Fruit fly (Drosophila melanogaster): ENCODE measurements around the gene Cpr76Bd.

The Cpr76Bd gene

dm6 chr3L:19504719-19505118, 27.8 kb upstream of the Cpr76Bd start (continued):
- peak; percentile 14 for TF ChIP-seq Asciz (GFP tag; optimal IDR thresholded peaks at IDR 0.05)
- peak; percentile 6 for TF ChIP-seq CG2120 (GFP tag; optimal IDR thresholded peaks at IDR 0.05)
- peak; percentile 22 for TF ChIP-seq CG15514 (GFP tag; optimal IDR thresholded peaks at IDR 0.05)
- no peak for TF ChIP-seq CG30431 (GFP tag; optimal IDR thresholded peaks at IDR 0.05)
- TF ChIP-seq CG10209 (GFP tag; optimal IDR thresholded peaks at IDR 0.05) = peak; percentile 23
- TF ChIP-seq jing (GFP tag; optimal IDR thresholded peaks at IDR 0.05) = no peak
- no peak for TF ChIP-seq CG12236 (GFP tag; optimal IDR thresholded peaks at IDR 0.05)
- TF ChIP-seq CG7963 (GFP tag; IDR thresholded peaks at IDR 0.05; ENCODE audit: partially characterized antibody) = no peak
- TF ChIP-seq croc (GFP tag; conservative IDR thresholded peaks at IDR 0.05) = no peak
- TF ChIP-seq CG33213 (GFP tag; optimal IDR thresholded peaks at IDR 0.05) = no peak
- no peak for TF ChIP-seq nerfin-1 (tag; optimal IDR thresholded peaks at IDR 0.05)
- TF ChIP-seq Fer3 (tag; optimal IDR thresholded peaks at IDR 0.05) = no peak
- peak; percentile 38 for TF ChIP-seq CG2678 (tag; optimal IDR thresholded peaks at IDR 0.05)
- no peak for TF ChIP-seq eyg (GFP tag; optimal IDR thresholded peaks at IDR 0.05)
- no peak for TF ChIP-seq CG8359 (GFP tag; optimal IDR thresholded peaks at IDR 0.05; ENCODE audit: borderline replicate concordance)
- no peak for TF ChIP-seq CG6654 (GFP tag; optimal IDR thresholded peaks at IDR 0.05)
- peak; percentile 81 for TF ChIP-seq Med (GFP tag)
- TF ChIP-seq ken (GFP tag; IDR thresholded peaks at IDR 0.05) = no peak
- peak; percentile 12 for TF ChIP-seq caup (GFP tag; optimal IDR thresholded peaks at IDR 0.05; ENCODE audit: severe bottlenecking)
- no peak for TF ChIP-seq ac (GFP tag; optimal IDR thresholded peaks at IDR 0.05)
- TF ChIP-seq Hmr (GFP tag; optimal IDR thresholded peaks at IDR 0.05) = peak; percentile 38
- TF ChIP-seq her (GFP tag; optimal IDR thresholded peaks at IDR 0.05) = no peak
- no peak for TF ChIP-seq Lhr (GFP tag; optimal IDR thresholded peaks at IDR 0.05)
- TF ChIP-seq Nf-YC (tag; optimal IDR thresholded peaks at IDR 0.05) = no peak
- TF ChIP-seq CG16779 (GFP tag; IDR thresholded peaks at IDR 0.05) = no peak
- TF ChIP-seq CG9437 (GFP tag; optimal IDR thresholded peaks at IDR 0.05) = no peak
- no peak for TF ChIP-seq CG17385 (GFP tag; optimal IDR thresholded peaks at IDR 0.05)
- TF ChIP-seq sob (GFP tag; IDR thresholded peaks at IDR 0.05) = 0 out of 2 replicates have a peak, but pooled peaks have one; percentile 33

dm6 chr3L:19512672-19513071, 19.9 kb upstream of the Cpr76Bd start:
- TF ChIP-seq CG10267 (tag; optimal IDR thresholded peaks at IDR 0.05) (no peak), CG2202 (tag; optimal IDR thresholded peaks at IDR 0.05) (no peak), slbo (GFP tag; IDR thresholded peaks at IDR 0.05) (peak; percentile 26; the same call in 1 of the 2 replicates), CG11398 (GFP tag; optimal IDR thresholded peaks at IDR 0.05) (no peak), dysf (GFP tag; IDR thresholded peaks at IDR 0.05) (0 out of 3 replicates have a peak, but pooled peaks have one; percentile 19), ase (GFP tag; IDR thresholded peaks at IDR 0.05) (0 out of 3 replicates have a peak, but pooled peaks have one; percentile 10), Rfx (GFP tag; IDR thresholded peaks at IDR 0.05) (0 out of 2 replicates have a peak, but pooled peaks have one; percentile 32), abd-A (tag; optimal IDR thresholded peaks at IDR 0.05) (no peak), CG8290 (GFP tag; optimal IDR thresholded peaks at IDR 0.05) (no peak), CG8290 (tag; optimal IDR thresholded peaks at IDR 0.05) (peak in 1 of 2 experiments; percentile 37), ham (GFP tag; IDR thresholded peaks at IDR 0.05) (no peak), ato (GFP tag; IDR thresholded peaks at IDR 0.05; ENCODE audit: partially characterized antibody) (no peak), Ets65A (GFP tag) (peak; percentile 64), Med (GFP tag) (peak; percentile 65), gem (tag; optimal IDR thresholded peaks at IDR 0.05) (no peak), pnt (GFP tag; optimal IDR thresholded peaks at IDR 0.05) (no peak), scrt (GFP tag; optimal IDR thresholded peaks at IDR 0.05) (no peak), gsb (GFP tag; IDR thresholded peaks at IDR 0.05) (0 out of 2 replicates have a peak, but pooled peaks have one; percentile 11), Dek (tag; optimal IDR thresholded peaks at IDR 0.05) (no peak), CG18599 (GFP tag; optimal IDR thresholded peaks at IDR 0.05) (peak; percentile 16), CG5245 (GFP tag; optimal IDR thresholded peaks at IDR 0.05) (no peak)
